Worm (Caenorhabditis elegans): Measurements from ENCODE around the gene tyr-1.

ce11 chrIII:7848173-7848572 is 25.4 kb upstream of the tyr-1 start:
- no peak for TF ChIP-seq ama-1 (optimal IDR thresholded peaks at IDR 0.05)
- TF ChIP-seq tbx-11 (GFP tag; IDR thresholded peaks at IDR 0.05) = no peak
